Worm (Caenorhabditis elegans) whole organism, L4/young adult: ENCODE data around the gene rrf-3.

Experiments used
- W03F9.2 ChIP-seq: fragments of 150-350 bp; optimal IDR thresholded peaks from 2 replicates; lab custom pipeline; 2014; ENCODE audit warnings: missing biosample characterization, missing genetic modification characterization
- dao-5 ChIP-seq: sonication (generic microtip); optimal IDR thresholded peaks from 2 replicates; lab custom pipeline; 2016; ENCODE audit warnings: missing genotype, missing genetic modification characterization, moderate library complexity, missing compliant biosample characterization
- him-1 ChIP-seq: sonication (generic microtip); optimal IDR thresholded peaks from 2 replicates; lab custom pipeline; 2016; ENCODE audit warnings: missing genotype, missing genetic modification reagents, missing genetic modification characterization, missing compliant biosample characterization

DNA sequence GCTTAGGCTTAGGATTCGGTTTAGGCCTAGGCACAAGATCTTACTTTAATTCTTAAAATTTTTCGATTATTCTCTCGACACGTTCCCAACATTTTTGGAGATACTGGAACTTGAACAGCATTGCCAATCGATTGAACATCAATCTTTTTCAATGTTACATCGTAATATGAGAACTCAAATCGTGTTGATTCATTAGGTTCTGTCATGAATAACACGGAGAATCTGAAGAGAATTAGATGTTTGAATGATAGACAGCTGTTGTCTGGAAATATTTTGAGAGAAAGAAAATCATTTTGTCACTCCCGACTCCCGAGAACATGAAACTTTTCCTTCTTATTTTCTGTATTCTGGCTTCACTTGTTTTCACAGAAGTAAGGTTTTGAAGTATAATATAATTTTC lies 7.0 kb downstream of the rrf-3 start, which contains the start of gene T05C12.15:
- no peak for TF ChIP-seq dao-5
- no peak for TF ChIP-seq him-1 (tag; lab: Kevin White, UChicago)
- no peak for TF ChIP-seq W03F9.2 (tag; lab: Kevin White, UChicago)
